Worm (Caenorhabditis elegans): Measurements from ENCODE around the gene Y111B2A.1.
A peak's percentile ranks its signal among the peaks of the same experiment; 100 is the strongest.

The Y111B2A.1 gene

ce11 chrIII:12496449-12496848 is 1.0 kb upstream of the Y111B2A.1 start, which contains the start of gene herd-1:
Gene herd-1 (plus strand): TSS chrIII:12496538.
- TF ChIP-seq ztf-23 (GFP tag; IDR thresholded peaks at IDR 0.05) (no peak), med-1 (GFP tag; optimal IDR thresholded peaks at IDR 0.05; ENCODE audit: insufficient read depth) (no peak), T22C8.4 (GFP tag; IDR thresholded peaks at IDR 0.05) (no peak), ref-1 (GFP tag; conservative IDR thresholded peaks at IDR 0.05) (no peak), tab-1 (GFP tag; IDR thresholded peaks at IDR 0.05) (no peak), ztf-29 (GFP tag; IDR thresholded peaks at IDR 0.05) (no peak), flt-1 (GFP tag; IDR thresholded peaks at IDR 0.05) (no peak), klf-2 (GFP tag; conservative IDR thresholded peaks at IDR 0.05) (no peak), cog-1 (tag; optimal IDR thresholded peaks at IDR 0.05) (no peak)

- no peak for TF ChIP-seq cog-1 (tag; optimal IDR thresholded peaks at IDR 0.05)
These were observed 3.5 kb downstream of the Y111B2A.1 start, which contains the start of gene Y49E10.25 for ce11 chrIII:12491984-12492383. Gene Y49E10.25 (minus strand): TSS chrIII:12492084.

ce11 chrIII:12484432-12484831 is 11.0 kb downstream of the Y111B2A.1 start, which contains the start of gene arrd-16:
Gene arrd-16 (plus strand): TSS chrIII:12484732.
- no peak for TF ChIP-seq cog-1 (tag; optimal IDR thresholded peaks at IDR 0.05)
- no peak for TF ChIP-seq ztf-29 (GFP tag; IDR thresholded peaks at IDR 0.05)
- TF ChIP-seq med-1 (GFP tag; optimal IDR thresholded peaks at IDR 0.05; ENCODE audit: insufficient read depth), result no peak
- TF ChIP-seq ztf-23 (GFP tag; IDR thresholded peaks at IDR 0.05), result no peak
- no peak for TF ChIP-seq klf-2 (GFP tag; conservative IDR thresholded peaks at IDR 0.05)

ce11 chrIII:12472497-12472896 is 22.9 kb downstream of the Y111B2A.1 start, which contains the start of gene cccp-1:
Gene cccp-1 (plus strand): TSS chrIII:12472873.
- TF ChIP-seq flt-1 (GFP tag; IDR thresholded peaks at IDR 0.05) (no peak), klf-2 (GFP tag; conservative IDR thresholded peaks at IDR 0.05) (no peak), T22C8.4 (GFP tag; IDR thresholded peaks at IDR 0.05) (peak; percentile 77; the same call in 1 of the 2 replicates), med-1 (GFP tag; optimal IDR thresholded peaks at IDR 0.05; ENCODE audit: insufficient read depth) (no peak), ref-1 (GFP tag; conservative IDR thresholded peaks at IDR 0.05) (no peak), ztf-29 (GFP tag; IDR thresholded peaks at IDR 0.05) (no peak), tab-1 (GFP tag; IDR thresholded peaks at IDR 0.05) (no peak), ztf-23 (GFP tag; IDR thresholded peaks at IDR 0.05) (0 out of 2 replicates have a peak, but pooled peaks have one; percentile 6), cog-1 (tag; optimal IDR thresholded peaks at IDR 0.05) (no peak)

ce11 chrIII:12470589-12470988 is 24.9 kb downstream of the Y111B2A.1 start:
- TF ChIP-seq flt-1 (GFP tag; IDR thresholded peaks at IDR 0.05) (no peak), ztf-29 (GFP tag; IDR thresholded peaks at IDR 0.05) (no peak), med-1 (GFP tag; optimal IDR thresholded peaks at IDR 0.05; ENCODE audit: insufficient read depth) (no peak), klf-2 (GFP tag; conservative IDR thresholded peaks at IDR 0.05) (no peak), tab-1 (GFP tag; IDR thresholded peaks at IDR 0.05) (no peak), cog-1 (tag; optimal IDR thresholded peaks at IDR 0.05) (no peak), ref-1 (GFP tag; conservative IDR thresholded peaks at IDR 0.05) (no peak), ztf-23 (GFP tag; IDR thresholded peaks at IDR 0.05) (no peak), T22C8.4 (GFP tag; IDR thresholded peaks at IDR 0.05) (no peak)

ce11 chrIII:12469800-12470199 is 25.6 kb downstream of the Y111B2A.1 start:
- TF ChIP-seq ztf-23 (GFP tag; IDR thresholded peaks at IDR 0.05), result no peak
- TF ChIP-seq ref-1 (GFP tag; conservative IDR thresholded peaks at IDR 0.05), result no peak
- TF ChIP-seq flt-1 (GFP tag; IDR thresholded peaks at IDR 0.05), result no peak
- TF ChIP-seq cog-1 (tag; optimal IDR thresholded peaks at IDR 0.05), result no peak
- no peak for TF ChIP-seq tab-1 (GFP tag; IDR thresholded peaks at IDR 0.05)
- TF ChIP-seq med-1 (GFP tag; optimal IDR thresholded peaks at IDR 0.05; ENCODE audit: insufficient read depth), result no peak
- TF ChIP-seq klf-2 (GFP tag; conservative IDR thresholded peaks at IDR 0.05), result no peak
- TF ChIP-seq ztf-29 (GFP tag; IDR thresholded peaks at IDR 0.05), result no peak
- no peak for TF ChIP-seq T22C8.4 (GFP tag; IDR thresholded peaks at IDR 0.05)

- TF ChIP-seq T22C8.4 (GFP tag; IDR thresholded peaks at IDR 0.05) (no peak), klf-2 (GFP tag; conservative IDR thresholded peaks at IDR 0.05) (no peak), med-1 (GFP tag; optimal IDR thresholded peaks at IDR 0.05; ENCODE audit: insufficient read depth) (no peak), cog-1 (tag; optimal IDR thresholded peaks at IDR 0.05) (no peak), ztf-23 (GFP tag; IDR thresholded peaks at IDR 0.05) (no peak), ref-1 (GFP tag; conservative IDR thresholded peaks at IDR 0.05) (no peak)
These were observed 26.6 kb downstream of the Y111B2A.1 start, which contains the start of gene Y49E10.29 for ce11 chrIII:12468869-12469268. Gene Y49E10.29 (plus strand): TSS chrIII:12469169.

ce11 chrIII:12466310-12466709 is 29.1 kb downstream of the Y111B2A.1 start, which contains the start of gene pstk-1:
Gene pstk-1 (plus strand): TSS chrIII:12466610.
- no peak for TF ChIP-seq klf-2 (GFP tag; conservative IDR thresholded peaks at IDR 0.05)
- TF ChIP-seq med-1 (GFP tag; optimal IDR thresholded peaks at IDR 0.05; ENCODE audit: insufficient read depth), result no peak
- no peak for TF ChIP-seq ztf-23 (GFP tag; IDR thresholded peaks at IDR 0.05)
- no peak for TF ChIP-seq tab-1 (GFP tag; IDR thresholded peaks at IDR 0.05)
- no peak for TF ChIP-seq ref-1 (GFP tag; conservative IDR thresholded peaks at IDR 0.05)
- no peak for TF ChIP-seq ztf-29 (GFP tag; IDR thresholded peaks at IDR 0.05)
- no peak for TF ChIP-seq cog-1 (tag; optimal IDR thresholded peaks at IDR 0.05)
- TF ChIP-seq T22C8.4 (GFP tag; IDR thresholded peaks at IDR 0.05), result no peak
- TF ChIP-seq flt-1 (GFP tag; IDR thresholded peaks at IDR 0.05), result no peak

ce11 chrIII:12458970-12459369 is 36.5 kb downstream of the Y111B2A.1 start:
- no peak for TF ChIP-seq ztf-29 (GFP tag; IDR thresholded peaks at IDR 0.05)
- no peak for TF ChIP-seq klf-2 (GFP tag; conservative IDR thresholded peaks at IDR 0.05)
- TF ChIP-seq ztf-23 (GFP tag; IDR thresholded peaks at IDR 0.05), result no peak

- TF ChIP-seq ref-1 (GFP tag; conservative IDR thresholded peaks at IDR 0.05), result no peak
- no peak for TF ChIP-seq tab-1 (GFP tag; IDR thresholded peaks at IDR 0.05)
- TF ChIP-seq ztf-29 (GFP tag; IDR thresholded peaks at IDR 0.05), result no peak
- TF ChIP-seq T22C8.4 (GFP tag; IDR thresholded peaks at IDR 0.05), result no peak
- no peak for TF ChIP-seq flt-1 (GFP tag; IDR thresholded peaks at IDR 0.05)
- no peak for TF ChIP-seq med-1 (GFP tag; optimal IDR thresholded peaks at IDR 0.05; ENCODE audit: insufficient read depth)
- TF ChIP-seq klf-2 (GFP tag; conservative IDR thresholded peaks at IDR 0.05), result no peak
These were observed 38.4 kb downstream of the Y111B2A.1 start, which contains the start of the genes scav-3 and Y49E10.21 for ce11 chrIII:12456801-12457647. Gene scav-3 (minus strand): TSS chrIII:12456850. Gene Y49E10.21 (plus strand): TSS chrIII:12457597.

All from whole organism, midembryonic.